Worm (Caenorhabditis elegans) whole organism, mixed stage, embryonic: Measurements from ENCODE around the gene him-3.

Experiments
- M03D4.4 ChIP-seq: sonication (generic microtip); optimal IDR thresholded peaks from 2 replicates; lab custom pipeline; 2017; ENCODE audit warnings: mild to moderate bottlenecking, missing genetic modification characterization, missing compliant biosample characterization
- bed-3 ChIP-seq: fragments of 200-800 bp; sonication (Bioruptor generic); optimal IDR thresholded peaks from 3 replicates; lab custom pipeline; 2018; ENCODE audit warnings: mild to moderate bottlenecking, missing genetic modification characterization, moderate library complexity, missing compliant biosample characterization
- ceh-39 ChIP-seq: fragments of 150-350 bp; optimal IDR thresholded peaks from 2 replicates; lab custom pipeline; 2014; ENCODE audit warnings: missing biosample characterization, missing genetic modification characterization
- ceh-43 ChIP-seq: fragments of 200-800 bp; sonication (Bioruptor generic); optimal IDR thresholded peaks from 2 replicates; lab custom pipeline; 2018; ENCODE audit warnings: mild to moderate bottlenecking, missing genetic modification characterization, moderate library complexity, missing compliant biosample characterization
- ces-1 ChIP-seq: fragments of 150-350 bp; optimal IDR thresholded peaks from 2 replicates; lab custom pipeline; 2014; ENCODE audit warnings: missing biosample characterization, missing genetic modification reagents, missing genetic modification characterization
- cnd-1 ChIP-seq: fragments of 200-800 bp; sonication (Bioruptor generic); optimal IDR thresholded peaks from 2 replicates; lab custom pipeline; 2018; ENCODE audit warnings: mild to moderate bottlenecking, missing genetic modification characterization, missing compliant biosample characterization
- elt-1 ChIP-seq: sonication (generic microtip); optimal IDR thresholded peaks from 2 replicates; lab custom pipeline; 2017; ENCODE audit warnings: missing genetic modification characterization, mild to moderate bottlenecking, missing compliant biosample characterization, antibody characterized with exemption, moderate library complexity, borderline replicate concordance; ENCODE audit not compliant: insufficient read depth
- elt-3 ChIP-seq: fragments of 150-350 bp; optimal IDR thresholded peaks from 2 replicates; lab custom pipeline; 2014; ENCODE audit warnings: missing biosample characterization, missing genetic modification characterization
- flh-1 ChIP-seq: fragments of 200-800 bp; sonication (Bioruptor generic); optimal IDR thresholded peaks from 2 replicates; lab custom pipeline; 2018; ENCODE audit warnings: mild to moderate bottlenecking, missing genetic modification characterization, moderate library complexity, missing compliant biosample characterization
- ham-2 ChIP-seq: fragments of 200-800 bp; sonication (Bioruptor generic); optimal IDR thresholded peaks from 2 replicates; lab custom pipeline; 2018; ENCODE audit warnings: mild to moderate bottlenecking, missing genetic modification characterization, missing compliant biosample characterization
- hlh-1 ChIP-seq: fragments of 150-350 bp; optimal IDR thresholded peaks from 2 replicates; lab custom pipeline; 2014; ENCODE audit warnings: missing biosample characterization, missing genetic modification reagents, missing genetic modification characterization
- lin-13 ChIP-seq: fragments of 150-350 bp; optimal IDR thresholded peaks from 2 replicates; lab custom pipeline; 2014; ENCODE audit warnings: missing biosample characterization, missing genetic modification characterization
- lin-32 ChIP-seq: fragments of 200-800 bp; sonication (Bioruptor generic); optimal IDR thresholded peaks from 2 replicates; lab custom pipeline; 2018; ENCODE audit warnings: mild to moderate bottlenecking, missing genetic modification characterization, missing compliant biosample characterization
- lsy-2 ChIP-seq: fragments of 150-350 bp; optimal IDR thresholded peaks from 2 replicates; lab custom pipeline; 2014; ENCODE audit warnings: missing biosample characterization, missing genetic modification characterization
- mab-5 ChIP-seq: fragments of 150-350 bp; optimal IDR thresholded peaks from 2 replicates; lab custom pipeline; 2014; ENCODE audit warnings: missing biosample characterization, missing genetic modification characterization
- mep-1 ChIP-seq: fragments of 150-350 bp; optimal IDR thresholded peaks from 2 replicates; lab custom pipeline; 2017; ENCODE audit warnings: missing biosample characterization, missing genetic modification reagents, missing genetic modification characterization, inconsistent platforms
- mls-2 ChIP-seq: sonication (generic microtip); optimal IDR thresholded peaks from 2 replicates; lab custom pipeline; 2016; ENCODE audit warnings: mild to moderate bottlenecking, missing genetic modification characterization, moderate library complexity, missing compliant biosample characterization
- nhr-12 ChIP-seq: fragments of 150-350 bp; optimal IDR thresholded peaks from 2 replicates; lab custom pipeline; 2014; ENCODE audit warnings: missing biosample characterization, missing genetic modification characterization
- nhr-2 ChIP-seq: fragments of 150-350 bp; optimal IDR thresholded peaks from 2 replicates; lab custom pipeline; 2014; ENCODE audit warnings: missing biosample characterization, missing genetic modification characterization
- nhr-237 ChIP-seq: fragments of 150-350 bp; optimal IDR thresholded peaks from 2 replicates; lab custom pipeline; 2014; ENCODE audit warnings: missing biosample characterization, missing genetic modification characterization
- nhr-28 ChIP-seq: fragments of 150-350 bp; optimal IDR thresholded peaks from 2 replicates; lab custom pipeline; 2014; ENCODE audit warnings: missing biosample characterization, missing genetic modification characterization
- nhr-76 ChIP-seq: sonication (generic microtip); optimal IDR thresholded peaks from 2 replicates; lab custom pipeline; 2017; ENCODE audit warnings: missing biosample characterization, missing genetic modification characterization
- pha-4 ChIP-seq: fragments of 150-350 bp; optimal IDR thresholded peaks from 2 replicates; lab custom pipeline; 2018; ENCODE audit warnings: missing biosample characterization, missing genetic modification reagents, missing genetic modification characterization
- sptf-1 ChIP-seq: sonication (generic microtip); optimal IDR thresholded peaks from 2 replicates; lab custom pipeline; 2017; ENCODE audit warnings: mild to moderate bottlenecking, missing genetic modification characterization, moderate library complexity, missing compliant biosample characterization
- unc-120 ChIP-seq: sonication (generic microtip); optimal IDR thresholded peaks from 2 replicates; lab custom pipeline; 2017; ENCODE audit warnings: missing genetic modification characterization, missing compliant biosample characterization; ENCODE audit not compliant: poor library complexity, severe bottlenecking
- unc-39 ChIP-seq: fragments of 150-350 bp; optimal IDR thresholded peaks from 2 replicates; lab custom pipeline; 2014; ENCODE audit warnings: missing biosample characterization, missing genetic modification characterization
- unc-62 ChIP-seq: fragments of 150-350 bp; optimal IDR thresholded peaks from 2 replicates; lab custom pipeline; 2014; ENCODE audit warnings: missing biosample characterization, missing genetic modification reagents, missing genetic modification characterization
- zip-8 ChIP-seq: fragments of 150-350 bp; optimal IDR thresholded peaks from 2 replicates; lab custom pipeline; 2014; ENCODE audit warnings: missing biosample characterization, missing genetic modification characterization
- ztf-11 ChIP-seq: fragments of 150-350 bp; optimal IDR thresholded peaks from 2 replicates; lab custom pipeline; 2014; ENCODE audit warnings: missing biosample characterization, missing genetic modification characterization

Gene him-3

DNA sequence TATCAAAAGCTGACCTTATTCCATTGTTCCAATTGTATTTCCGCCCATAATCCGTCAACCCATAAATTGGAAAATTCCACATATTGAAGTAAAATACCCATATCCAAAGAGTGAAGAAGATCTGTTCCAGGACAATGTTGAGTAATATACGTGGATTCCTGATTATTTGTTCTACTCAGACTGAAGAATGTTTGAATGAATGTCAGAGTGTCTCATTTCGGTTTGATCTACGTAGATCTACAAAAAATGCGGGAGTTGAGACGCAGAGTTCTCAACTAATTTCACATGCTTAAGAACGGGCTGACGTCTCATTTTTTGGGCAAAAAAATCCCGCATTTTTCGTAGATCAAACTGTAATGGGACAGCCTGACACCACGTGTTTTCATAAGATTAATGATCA, 4.9 kb upstream of the him-3 start, which contains the start of gene nhr-249:
Gene nhr-249, minus strand, starts transcription at position 101 of the 400 bp plus-strand sequence.
- no peak for TF ChIP-seq M03D4.4 (tag; lab: Kevin White, UChicago)
- TF ChIP-seq nhr-76 (tag; lab: Kevin White, UChicago), result no peak
- TF ChIP-seq nhr-237, result no peak
- TF ChIP-seq sptf-1 (tag; lab: Kevin White, UChicago), result no peak
- TF ChIP-seq lin-32, result no peak
- no peak for TF ChIP-seq elt-3 (tag; lab: Kevin White, UChicago)
- TF ChIP-seq cnd-1 (tag; lab: Kevin White, UChicago), result no peak
- TF ChIP-seq nhr-12, result no peak
- TF ChIP-seq ces-1 (GFP tag; lab: Kevin White, UChicago), result no peak
- TF ChIP-seq bed-3 (GFP tag; lab: Kevin White, UChicago), result no peak
- TF ChIP-seq ceh-43 (GFP tag; lab: Kevin White, UChicago), result no peak
- TF ChIP-seq unc-62 (GFP tag; lab: Kevin White, UChicago), result no peak
- TF ChIP-seq lin-13 (tag; lab: Kevin White, UChicago), result no peak
- no peak for TF ChIP-seq mep-1 (tag; lab: Kevin White, UChicago)
- no peak for TF ChIP-seq nhr-2
- no peak for TF ChIP-seq zip-8 (tag; lab: Kevin White, UChicago)

DNA sequence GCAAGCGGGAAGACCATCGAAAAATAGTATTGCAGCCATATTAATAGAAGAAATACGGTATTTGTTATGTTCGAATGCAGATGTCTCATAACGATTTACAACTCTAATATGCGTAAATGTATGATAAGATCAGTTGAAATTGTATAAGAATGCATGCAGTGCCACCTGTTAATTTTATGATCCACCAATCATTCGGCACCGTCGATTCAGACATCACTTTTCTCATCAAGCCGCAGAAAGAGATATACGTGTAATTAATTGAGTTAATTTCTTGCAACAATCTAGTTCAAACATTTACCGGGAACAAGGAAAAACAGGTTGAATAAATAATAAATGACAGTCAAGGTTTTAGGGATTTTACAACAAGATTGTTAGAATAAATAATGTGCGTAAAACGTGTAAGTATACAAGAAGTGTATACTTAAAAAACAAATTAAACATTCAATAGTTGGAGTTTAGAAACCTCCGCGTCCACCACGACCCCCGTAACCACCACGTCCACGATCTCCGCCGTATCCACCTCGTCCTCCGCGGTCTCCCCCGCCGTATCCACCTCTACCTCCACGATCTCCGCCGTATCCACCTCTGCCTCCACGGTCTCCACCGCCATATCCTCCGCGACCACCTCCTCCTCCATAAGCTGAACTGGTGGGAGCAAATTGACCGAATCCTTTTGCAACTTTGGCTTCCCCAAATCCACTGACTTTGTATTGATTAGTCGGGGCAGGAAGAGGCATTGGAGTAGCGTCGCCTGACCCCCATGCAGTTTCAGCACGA, 3.0 kb upstream of the him-3 start:
- no peak for TF ChIP-seq ztf-11
- TF ChIP-seq elt-1 (tag; lab: Kevin White, UChicago), result no peak
- no peak for TF ChIP-seq bed-3 (GFP tag; lab: Kevin White, UChicago)

DNA sequence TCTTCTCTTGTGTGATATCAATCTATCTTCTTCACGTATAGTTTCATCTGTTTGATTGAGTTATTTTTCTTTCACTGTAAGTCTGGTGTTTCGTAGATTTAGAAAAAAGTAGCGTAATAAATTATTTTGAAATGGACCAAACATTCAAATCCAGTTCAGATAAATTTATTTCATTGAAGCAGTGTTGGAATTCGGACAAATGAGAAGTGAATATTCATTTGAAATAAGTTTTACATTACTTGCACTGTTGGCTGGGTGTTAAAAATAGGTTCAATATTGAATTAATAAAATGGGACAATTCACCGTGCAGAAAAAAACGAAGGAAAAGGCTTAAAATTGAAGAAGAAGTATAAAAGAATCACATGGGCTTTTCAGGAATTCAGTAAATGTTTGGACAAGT, 1.3 kb downstream of the him-3 start:
- TF ChIP-seq unc-62 (GFP tag; lab: Kevin White, UChicago) (no peak), hlh-1 (tag; lab: Kevin White, UChicago) (no peak), lsy-2 (tag; lab: Kevin White, UChicago) (no peak), lin-13 (tag; lab: Kevin White, UChicago) (no peak), unc-39 (tag; lab: Kevin White, UChicago) (no peak), ham-2 (no peak), lin-32 (no peak), zip-8 (tag; lab: Kevin White, UChicago) (no peak), elt-1 (tag; lab: Kevin White, UChicago) (no peak), ztf-11 (no peak), M03D4.4 (tag; lab: Kevin White, UChicago) (no peak), nhr-28 (tag; lab: Kevin White, UChicago) (no peak), nhr-2 (no peak), bed-3 (GFP tag; lab: Kevin White, UChicago) (no peak), unc-120 (tag; lab: Kevin White, UChicago) (no peak), flh-1 (GFP tag; lab: Kevin White, UChicago) (no peak)

DNA sequence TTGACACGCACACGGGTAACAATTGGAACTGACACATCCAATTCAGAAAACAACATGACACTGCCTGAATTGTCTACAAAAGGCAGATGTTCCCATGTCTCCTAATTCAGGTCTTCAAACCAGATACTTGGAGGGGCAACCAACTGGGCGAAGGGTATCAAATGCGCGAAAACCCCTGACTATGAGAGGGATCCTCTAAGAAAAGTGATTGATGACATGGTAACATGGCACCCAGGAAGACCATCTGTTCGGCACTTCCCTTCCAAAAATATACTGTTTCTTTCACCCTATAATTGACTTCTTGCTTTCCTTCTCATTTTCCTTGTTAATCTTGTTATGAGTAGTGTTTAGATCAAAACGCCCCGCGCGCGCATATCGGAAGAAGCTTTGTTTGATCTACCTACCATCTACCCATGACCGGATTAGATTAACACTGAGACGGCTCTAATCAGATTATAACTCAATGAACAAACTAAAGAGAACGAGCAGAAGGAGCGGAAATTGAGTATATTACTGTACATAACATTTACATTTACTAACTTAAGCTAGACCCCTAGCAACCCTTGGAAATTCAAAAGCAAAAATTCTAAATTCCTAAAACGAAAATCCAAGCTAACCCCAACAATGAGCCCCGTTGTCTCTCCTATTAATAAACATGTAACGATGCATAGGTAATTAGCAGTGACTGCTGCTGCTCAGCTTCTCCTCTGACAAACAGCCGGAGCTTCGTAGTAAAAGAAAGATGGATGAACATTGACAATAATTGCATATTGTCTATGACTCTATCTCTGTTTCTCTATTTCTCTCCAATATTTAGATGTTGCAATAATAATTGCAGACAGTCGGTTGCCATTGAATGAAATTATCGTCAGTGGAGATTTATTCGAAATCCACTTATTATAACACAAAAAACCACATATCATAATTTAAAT, 7.4 kb downstream of the him-3 start:
- TF ChIP-seq nhr-2 (no peak), cnd-1 (tag; lab: Kevin White, UChicago) (peak; percentile 63), unc-62 (GFP tag; lab: Kevin White, UChicago) (peak; percentile 40), mls-2 (peak; percentile 8), lsy-2 (tag; lab: Kevin White, UChicago) (no peak), zip-8 (tag; lab: Kevin White, UChicago) (no peak), elt-3 (tag; lab: Kevin White, UChicago) (no peak), sptf-1 (tag; lab: Kevin White, UChicago) (peak; percentile 7), bed-3 (GFP tag; lab: Kevin White, UChicago) (no peak), ceh-43 (GFP tag; lab: Kevin White, UChicago) (peak; percentile 51), mep-1 (tag; lab: Kevin White, UChicago) (no peak), flh-1 (GFP tag; lab: Kevin White, UChicago) (no peak), elt-1 (tag; lab: Kevin White, UChicago) (peak; percentile 53), nhr-12 (no peak), mab-5 (tag; lab: Kevin White, UChicago) (no peak), unc-120 (tag; lab: Kevin White, UChicago) (no peak), ceh-39 (tag; lab: Kevin White, UChicago) (no peak), unc-39 (tag; lab: Kevin White, UChicago) (no peak), nhr-237 (no peak), ces-1 (GFP tag; lab: Kevin White, UChicago) (peak; percentile 49), ztf-11 (peak; percentile 18), pha-4 (tag; lab: Kevin White, UChicago) (peak; percentile 40)
